Worm (Caenorhabditis elegans): ENCODE results near the gene Y81B9A.1.
A peak's percentile ranks its signal among the peaks of the same experiment; 100 is the strongest.

- TF ChIP-seq T22C8.4 (GFP tag; IDR thresholded peaks at IDR 0.05) (no peak), ztf-29 (GFP tag; IDR thresholded peaks at IDR 0.05) (no peak), cog-1 (tag; optimal IDR thresholded peaks at IDR 0.05) (peak; percentile 48), klf-2 (GFP tag; conservative IDR thresholded peaks at IDR 0.05) (0 out of 2 replicates have a peak, but pooled peaks have one; percentile 51), flt-1 (GFP tag; IDR thresholded peaks at IDR 0.05) (peak; percentile 73)
Observed at ce11 chrX:9225273-9225672, 33.0 kb downstream of the Y81B9A.1 start.
